Worm (Caenorhabditis elegans) whole organism, dauer: ENCODE data around the gene faah-3.

Experiments
- unc-62 ChIP-seq: sonication (generic microtip); optimal IDR thresholded peaks from 2 replicates; lab custom pipeline; 2017; ENCODE audit warnings: missing biosample characterization, missing genetic modification reagents, missing genetic modification characterization

faah-3 gene

ce11 chrIV:945601-946000, at the start of gene faah-3:
Gene faah-3, minus strand, starts transcription at chrIV:945653.
- TF ChIP-seq unc-62, result no peak

DNA sequence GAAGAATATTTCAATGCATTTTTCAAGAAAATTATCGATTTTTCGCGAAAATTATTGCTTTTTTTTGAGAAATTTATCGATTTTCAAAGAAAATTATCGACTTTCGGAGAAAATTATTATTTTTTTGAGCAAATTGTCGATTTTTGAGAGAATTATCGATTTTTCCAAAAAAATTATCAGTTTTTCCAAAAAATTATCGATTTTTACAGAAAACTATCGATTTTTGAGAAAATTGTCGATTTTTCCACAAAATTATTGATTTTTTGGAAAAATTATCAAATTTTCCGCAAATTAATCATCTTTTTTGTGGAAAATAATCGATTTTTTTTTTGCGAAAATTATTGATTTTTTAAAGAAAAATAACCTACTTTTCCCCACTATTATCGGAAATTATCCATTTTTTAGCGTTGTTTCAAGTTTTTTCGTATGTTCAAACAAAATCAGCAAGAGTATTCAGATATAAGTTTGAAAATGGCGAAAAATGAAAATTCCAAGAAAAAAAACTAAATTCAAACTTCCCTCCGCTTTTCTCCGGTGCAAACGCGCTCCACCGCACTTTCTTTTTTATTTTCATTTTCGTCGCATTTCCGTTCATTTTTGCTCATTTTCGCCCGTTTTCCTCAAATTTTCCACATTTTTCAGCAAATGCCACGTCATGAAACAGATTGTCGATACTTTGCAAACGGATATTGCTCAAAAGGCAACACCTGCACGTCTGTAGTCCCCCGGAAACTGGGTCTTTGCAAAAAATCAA, 46.4 kb upstream of the faah-3 start, which contains the start of gene lep-2:
Gene lep-2, plus strand, starts transcription at position 637 of the 754 bp plus-strand sequence.
- no peak for TF ChIP-seq unc-62

- no peak for TF ChIP-seq unc-62
These were observed 45.8 kb upstream of the faah-3 start for ce11 chrIV:991181-991642.

ce11 chrIV:990352-990751, 44.9 kb upstream of the faah-3 start, which contains the start of gene egrh-2:
Gene egrh-2, minus strand, starts transcription at chrIV:990452.
- TF ChIP-seq unc-62, result no peak

ce11 chrIV:983558-983957, 38.1 kb upstream of the faah-3 start:
- no peak for TF ChIP-seq unc-62

DNA sequence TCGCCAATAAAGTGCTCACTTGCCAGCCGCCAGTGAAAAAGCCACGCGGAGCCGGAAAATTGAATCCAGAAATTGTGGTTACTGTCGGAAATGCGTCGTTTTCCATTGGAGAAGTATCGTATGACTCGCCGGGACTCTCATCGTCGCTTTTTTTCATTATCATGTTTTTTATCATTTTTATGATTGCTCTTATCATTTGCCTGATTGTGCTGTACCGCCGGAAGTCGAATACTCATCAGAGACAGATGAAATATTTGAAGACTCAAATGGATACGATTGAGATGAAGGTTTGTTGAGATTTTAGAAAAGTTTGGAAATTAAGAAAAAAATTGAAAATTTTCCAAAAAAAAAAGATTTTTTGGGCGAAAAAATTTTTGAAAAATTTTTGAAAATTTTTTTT, 30.9 kb upstream of the faah-3 start:
- TF ChIP-seq unc-62, result no peak

ce11 chrIV:972811-973428, 27.5 kb upstream of the faah-3 start:
- no peak for TF ChIP-seq unc-62

DNA sequence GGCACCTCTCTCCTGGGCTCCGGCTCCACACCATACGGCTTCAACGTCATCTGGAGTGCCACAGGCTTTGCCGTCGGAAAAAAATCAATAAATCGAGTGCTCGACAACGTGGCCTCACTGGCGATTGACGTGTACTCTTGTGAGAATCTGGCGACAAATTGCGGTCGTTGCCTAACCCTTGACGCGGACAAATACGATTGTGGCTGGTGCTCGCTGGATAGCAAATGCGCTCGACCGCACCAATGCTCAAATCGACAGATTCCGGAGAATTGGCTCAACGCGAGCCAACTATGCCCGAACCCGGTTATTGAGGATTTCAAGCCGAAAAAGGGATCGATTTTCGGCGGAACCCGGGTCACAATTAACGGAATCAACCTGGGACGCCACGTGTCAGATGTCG, 26.9 kb upstream of the faah-3 start:
- TF ChIP-seq unc-62, result no peak

DNA sequence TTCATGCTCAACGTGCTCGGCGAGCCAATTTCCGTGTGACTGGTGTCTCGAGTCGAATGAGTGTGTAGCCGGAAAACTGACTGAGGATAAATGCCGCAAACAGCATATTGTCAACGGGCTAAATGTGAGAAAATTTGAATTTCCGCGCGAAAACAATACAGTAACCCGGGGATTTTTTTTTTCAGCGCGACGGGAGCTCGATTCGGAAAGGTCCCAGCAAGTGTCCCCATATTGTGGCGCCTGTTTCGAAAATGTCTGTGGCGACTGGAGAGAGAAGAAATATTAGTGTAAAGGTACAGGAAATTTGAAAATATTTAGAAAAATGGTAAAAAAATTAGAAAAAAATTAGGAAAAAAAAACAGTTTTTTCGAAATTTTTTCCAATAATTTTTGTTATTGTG, 25.7 kb upstream of the faah-3 start:
- no peak for TF ChIP-seq unc-62

DNA sequence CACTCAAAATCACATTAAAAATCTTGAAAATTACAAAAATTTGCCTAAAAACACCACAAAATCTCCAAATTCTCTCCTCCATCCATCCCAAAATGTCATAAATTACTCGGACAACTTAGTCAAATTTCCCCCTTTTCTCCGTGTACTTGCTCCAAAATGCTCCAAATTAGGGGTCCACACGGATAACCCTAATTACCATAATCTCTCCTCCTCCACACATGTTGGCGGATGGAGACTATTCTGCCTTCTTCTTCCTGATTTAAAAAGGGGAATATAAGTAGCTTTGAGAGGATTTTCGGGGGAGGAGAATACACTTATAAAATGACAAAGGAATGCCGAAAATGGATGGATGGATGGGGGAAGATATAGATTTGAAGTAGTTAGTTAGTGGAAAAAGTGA, 16.4 kb upstream of the faah-3 start:
- no peak for TF ChIP-seq unc-62

ce11 chrIV:960177-960576, 14.7 kb upstream of the faah-3 start:
- TF ChIP-seq unc-62, result no peak

DNA sequence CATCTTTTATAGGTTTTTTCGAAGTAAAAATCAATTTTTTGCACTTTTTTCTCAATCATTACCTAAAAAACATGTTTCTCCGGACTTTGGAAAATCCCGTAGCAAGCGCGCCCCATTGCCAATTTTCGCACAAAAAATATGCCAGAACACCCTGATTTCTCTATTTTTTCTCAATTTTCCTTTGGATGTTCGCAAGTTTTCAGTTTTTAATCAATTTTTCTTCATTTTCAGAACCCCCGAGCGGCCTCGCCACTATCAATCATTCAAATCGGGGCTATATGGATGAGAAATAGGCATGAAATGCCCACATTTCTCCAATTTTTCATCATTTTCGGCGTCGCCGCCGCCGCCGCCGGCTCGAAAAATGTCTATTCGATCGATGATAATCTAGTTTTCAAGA, 13.8 kb upstream of the faah-3 start, which contains the start of gene plx-1:
Gene plx-1, plus strand, starts transcription at position 301 of the 400 bp plus-strand sequence.
- TF ChIP-seq unc-62, result no peak

DNA sequence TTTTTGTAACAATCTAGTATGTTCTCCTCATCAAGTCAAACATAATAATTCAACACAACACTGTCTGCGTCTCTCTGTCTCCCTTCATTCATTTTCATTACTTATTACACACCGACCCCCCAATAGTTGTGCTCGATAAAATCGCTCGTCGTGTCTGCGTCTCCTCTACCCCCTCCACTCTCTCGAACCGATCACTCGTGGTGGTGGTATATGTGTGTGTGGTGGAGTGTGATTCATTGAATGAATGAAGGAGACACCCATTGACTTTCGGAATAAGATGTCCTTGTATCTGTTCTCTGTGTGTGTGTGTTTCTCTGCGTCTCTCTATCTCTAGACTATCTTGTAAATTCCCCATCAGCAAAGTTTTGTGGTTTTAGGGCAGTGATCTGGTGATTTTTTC, 12.4 kb upstream of the faah-3 start:
- TF ChIP-seq unc-62, result no peak

DNA sequence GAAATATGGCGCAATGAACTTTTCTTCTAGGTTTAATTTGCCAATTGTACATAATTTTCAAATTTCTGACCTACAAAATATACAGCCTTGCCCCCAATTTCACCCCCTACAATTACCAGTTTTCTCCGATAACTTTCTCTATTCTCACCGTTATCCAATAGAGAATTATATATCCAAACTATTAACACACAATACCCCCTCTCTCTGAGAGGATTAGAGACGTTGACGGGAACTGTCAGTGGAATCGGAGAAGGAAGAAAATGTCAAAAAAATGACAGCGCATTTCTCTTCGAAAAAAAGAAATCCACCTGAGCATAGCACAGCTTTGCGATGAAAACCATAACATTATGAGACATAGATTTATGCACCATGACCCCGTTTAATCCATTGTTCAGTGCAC, 7.7 kb upstream of the faah-3 start:
- no peak for TF ChIP-seq unc-62

DNA sequence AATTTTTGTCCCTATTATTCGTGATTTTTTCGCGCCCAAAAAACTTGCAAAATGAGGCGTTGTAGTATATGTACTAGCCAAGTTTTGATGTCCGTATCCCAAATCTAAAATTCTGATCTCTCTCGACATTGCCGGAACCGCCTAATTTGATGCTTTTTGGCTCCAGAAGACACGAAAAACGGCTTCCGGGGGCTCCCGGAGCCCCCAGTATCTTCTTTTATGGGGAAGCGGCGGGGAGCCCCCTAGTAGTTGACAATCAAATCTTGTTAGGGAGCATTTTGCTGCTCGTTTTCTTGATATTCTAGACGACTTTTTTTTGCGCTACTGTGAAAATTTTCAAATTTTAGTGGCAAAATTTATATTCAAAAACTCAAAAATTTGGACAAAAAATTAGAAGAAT, 6.1 kb upstream of the faah-3 start:
- no peak for TF ChIP-seq unc-62

DNA sequence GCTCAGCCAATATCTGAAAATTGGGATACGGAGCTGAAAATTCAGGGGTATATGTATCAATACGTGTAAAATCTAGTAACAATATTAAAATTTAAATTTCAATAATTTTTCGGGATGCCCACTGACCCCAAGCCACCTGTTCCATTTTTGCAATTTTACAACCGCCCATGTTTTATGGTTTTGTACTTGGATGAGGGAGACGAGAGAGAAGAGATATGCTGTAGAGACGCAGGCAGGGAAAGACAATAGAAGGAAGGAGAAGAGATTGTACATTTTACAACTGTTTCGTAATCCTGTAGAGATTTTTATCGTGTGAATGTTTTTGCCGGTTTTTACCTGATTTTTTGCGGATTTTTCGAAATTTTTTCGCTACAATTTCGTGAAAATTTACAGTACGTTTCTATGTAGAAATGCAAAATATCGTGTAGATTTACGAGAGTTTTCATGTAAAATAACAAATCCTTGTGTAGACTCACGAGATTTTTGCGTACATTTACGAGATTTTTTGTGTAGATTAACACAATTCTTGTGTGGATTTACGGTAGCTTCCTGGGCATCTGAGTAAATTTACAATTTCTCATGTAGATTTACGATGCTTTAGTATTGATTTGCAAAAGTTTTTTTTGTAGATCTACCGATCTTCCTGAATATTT, 4.6 kb upstream of the faah-3 start:
- TF ChIP-seq unc-62, result no peak

DNA sequence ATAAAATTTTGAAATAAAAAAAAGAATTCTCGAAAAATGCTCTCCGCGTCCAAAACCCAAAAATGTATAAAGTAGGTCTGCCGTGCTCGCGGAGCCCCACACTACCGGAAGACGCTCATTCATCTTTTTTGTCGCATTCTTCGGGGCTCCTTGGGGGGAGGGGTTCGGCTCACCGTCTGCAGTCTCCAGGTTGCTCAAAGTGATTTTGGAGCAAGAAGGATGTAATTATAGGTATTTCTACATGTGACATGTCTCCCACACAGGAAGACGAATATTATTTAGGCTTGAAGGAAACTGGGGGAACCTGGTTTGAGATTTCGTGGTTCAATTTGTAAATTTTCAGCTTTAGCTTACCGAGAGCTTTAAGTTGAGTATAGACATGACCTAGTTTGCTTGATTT, 9.7 kb downstream of the faah-3 start, which contains the start of gene F58H7.1:
Gene F58H7.1, minus strand, starts transcription at position 101 of the 400 bp plus-strand sequence.
- no peak for TF ChIP-seq unc-62

ce11 chrIV:927510-927909, 17.9 kb downstream of the faah-3 start:
- TF ChIP-seq unc-62, result no peak
